Fruit fly (Drosophila melanogaster) whole organism, embryonic: ENCODE data around the gene CG14931.

ENCODE experiments used
- Aef1 ChIP-seq: fragments of 200-800 bp; sonication (Bioruptor generic); IDR thresholded peaks from 3 replicates; pipeline ENCODE4 v1.3.6; 2022; ENCODE audit warnings: missing biosample characterization, missing genetic modification characterization
- Atf-2 ChIP-seq: fragments of 200-800 bp; sonication (Bioruptor generic); optimal IDR thresholded peaks from 2 replicates; lab custom pipeline; 2016; ENCODE audit warnings: missing biosample characterization, missing genetic modification characterization
- Atf6 ChIP-seq: fragments of 200-800 bp; sonication (Bioruptor generic); IDR thresholded peaks from 2 replicates; pipeline ENCODE4 v1.3.6; 2022; ENCODE audit warnings: missing biosample characterization, missing genetic modification characterization
- CG1024 ChIP-seq: fragments of 200-800 bp; sonication (Bioruptor generic); IDR thresholded peaks from 2 replicates; pipeline ENCODE4 v1.3.6; 2022; ENCODE audit warnings: missing biosample characterization, missing genetic modification characterization
- CG11093 ChIP-seq: fragments of 200-800 bp; sonication (Bioruptor generic); IDR thresholded peaks from 3 replicates; pipeline ENCODE4 v1.3.6; 2022; ENCODE audit warnings: missing biosample characterization, missing genetic modification characterization
- CG12744 ChIP-seq: fragments of 200-800 bp; sonication (Bioruptor generic); optimal IDR thresholded peaks from 2 replicates; lab custom pipeline; 2016; ENCODE audit warnings: missing biosample characterization, missing genetic modification characterization
- CG14860 ChIP-seq: fragments of 200-800 bp; sonication (Bioruptor generic); IDR thresholded peaks from 3 replicates; pipeline ENCODE4 v1.3.6; 2022; ENCODE audit warnings: missing biosample characterization, missing genetic modification characterization; ENCODE audit not compliant: partially characterized antibody
- CG15601 ChIP-seq: fragments of 200-800 bp; sonication (Bioruptor generic); optimal IDR thresholded peaks from 3 replicates; lab custom pipeline; 2019; ENCODE audit warnings: missing biosample characterization, mild to moderate bottlenecking, missing genetic modification characterization, moderate library complexity
- CG2199 ChIP-seq: fragments of 200-800 bp; sonication (Bioruptor generic); IDR thresholded peaks from 3 replicates; pipeline ENCODE4 v1.3.6; 2022; ENCODE audit warnings: missing biosample characterization, missing genetic modification characterization
- CG31441 ChIP-seq: fragments of 200-800 bp; sonication (Bioruptor generic); IDR thresholded peaks from 2 replicates; pipeline ENCODE4 v1.3.6; 2022; ENCODE audit warnings: missing biosample characterization, missing genetic modification characterization
- CG32772 ChIP-seq: fragments of 200-800 bp; sonication (Bioruptor generic); IDR thresholded peaks from 2 replicates; pipeline ENCODE4 v1.3.6; 2022; ENCODE audit warnings: missing biosample characterization, missing genetic modification characterization
- CG6175 ChIP-seq: fragments of 200-800 bp; sonication (Bioruptor generic); IDR thresholded peaks from 3 replicates; pipeline ENCODE4 v1.3.6; 2022; ENCODE audit warnings: missing biosample characterization, missing genetic modification characterization
- CG6813 ChIP-seq: fragments of 200-800 bp; sonication (Bioruptor generic); optimal IDR thresholded peaks from 2 replicates; lab custom pipeline; 2017; ENCODE audit warnings: missing biosample characterization, missing genetic modification characterization, mild to moderate bottlenecking, moderate library complexity, missing genetic modification reagents
- CG6854 ChIP-seq: fragments of 200-800 bp; sonication (Bioruptor generic); optimal IDR thresholded peaks from 3 replicates; lab custom pipeline; 2017; ENCODE audit warnings: missing biosample characterization, mild to moderate bottlenecking, missing genetic modification characterization
- CG8290 ChIP-seq, 3 experiments: fragments of 200-800 bp; sonication (Bioruptor generic); optimal IDR thresholded peaks; 2 replicates each; lab custom pipeline; 2016 to 2019; ENCODE audit warnings: missing biosample characterization in 3 of 3, missing genetic modification characterization in 3 of 3, mild to moderate bottlenecking in 2 of 3, moderate library complexity in 1 of 3
- CG8388 ChIP-seq: fragments of 200-800 bp; sonication (Bioruptor generic); optimal IDR thresholded peaks from 2 replicates; lab custom pipeline; 2019; ENCODE audit warnings: missing biosample characterization, mild to moderate bottlenecking, missing genetic modification characterization, moderate library complexity
- CG8478 ChIP-seq: fragments of >200 bp; optimal IDR thresholded peaks from 2 replicates; lab custom pipeline; 2018
- CG8944 ChIP-seq: fragments of 200-800 bp; sonication (Bioruptor generic); optimal IDR thresholded peaks from 3 replicates; lab custom pipeline; 2016; ENCODE audit warnings: missing biosample characterization, missing genetic modification characterization
- CG9609 ChIP-seq: fragments of 200-800 bp; sonication (Bioruptor generic); optimal IDR thresholded peaks from 3 replicates; lab custom pipeline; 2016; ENCODE audit warnings: missing biosample characterization, missing genetic modification characterization
- CkIIα-i1 ChIP-seq: fragments of 200-800 bp; sonication (Bioruptor generic); IDR thresholded peaks from 2 replicates; pipeline ENCODE4 v1.3.6; 2022; ENCODE audit warnings: missing biosample characterization, missing genetic modification characterization
- CrebB ChIP-seq: fragments of 200-800 bp; sonication (Bioruptor generic); optimal IDR thresholded peaks from 3 replicates; lab custom pipeline; 2018; ENCODE audit warnings: missing biosample characterization, mild to moderate bottlenecking, missing genetic modification characterization
- D19A ChIP-seq: fragments of 200-800 bp; optimal IDR thresholded peaks from 3 replicates; lab custom pipeline; 2019; ENCODE audit warnings: missing biosample characterization, mild to moderate bottlenecking, missing genetic modification characterization, moderate library complexity
- Drgx ChIP-seq: fragments of 200-800 bp; sonication (Bioruptor generic); IDR thresholded peaks from 2 replicates; pipeline ENCODE4 v1.3.6; 2022; ENCODE audit warnings: missing biosample characterization, missing genetic modification characterization
- HLHmδ ChIP-seq: fragments of 200-800 bp; sonication (Bioruptor generic); optimal IDR thresholded peaks from 2 replicates; lab custom pipeline; 2018; ENCODE audit warnings: missing biosample characterization, mild to moderate bottlenecking, missing genetic modification characterization, moderate library complexity
- Lpt ChIP-seq: fragments of >200 bp; optimal IDR thresholded peaks from 2 replicates; lab custom pipeline; 2018; ENCODE audit warnings: missing biosample characterization, missing genetic modification characterization
- MTF-1 ChIP-seq: fragments of 200-800 bp; sonication (Bioruptor generic); optimal IDR thresholded peaks from 2 replicates; lab custom pipeline; 2018; ENCODE audit warnings: missing biosample characterization, mild to moderate bottlenecking, missing genetic modification characterization, borderline replicate concordance
- Mad ChIP-seq: fragments of 200-800 bp; sonication (Bioruptor generic); optimal IDR thresholded peaks from 2 replicates; lab custom pipeline; 2016; ENCODE audit warnings: missing biosample characterization, missing genetic modification characterization
- Myb ChIP-seq: fragments of 200-800 bp; sonication (Bioruptor generic); optimal IDR thresholded peaks from 2 replicates; lab custom pipeline; 2016; ENCODE audit warnings: missing biosample characterization, missing genetic modification characterization
- NC2β ChIP-seq: fragments of 200-800 bp; sonication (Bioruptor generic); optimal IDR thresholded peaks from 2 replicates; lab custom pipeline; 2016; ENCODE audit warnings: missing biosample characterization, missing genetic modification characterization
- NFAT ChIP-seq: fragments of 200-800 bp; sonication (Bioruptor generic); IDR thresholded peaks from 2 replicates; pipeline ENCODE4 v1.3.6; 2022; ENCODE audit warnings: missing biosample characterization, missing genetic modification characterization
- Optix ChIP-seq: fragments of 200-800 bp; sonication (Bioruptor generic); IDR thresholded peaks from 3 replicates; pipeline ENCODE4 v1.3.6; 2022; ENCODE audit warnings: missing biosample characterization, missing genetic modification characterization
- Ravus ChIP-seq: fragments of 200-800 bp; sonication (Bioruptor generic); IDR thresholded peaks from 2 replicates; pipeline ENCODE4 v1.3.6; 2022; ENCODE audit warnings: missing biosample characterization, missing genetic modification characterization
- Vsx1 ChIP-seq: fragments of 200-800 bp; sonication (Bioruptor generic); optimal IDR thresholded peaks from 2 replicates; lab custom pipeline; 2017; ENCODE audit warnings: missing biosample characterization, mild to moderate bottlenecking, missing genetic modification characterization, missing genetic modification reagents
- ara ChIP-seq: fragments of 200-800 bp; sonication (Bioruptor generic); IDR thresholded peaks from 2 replicates; pipeline ENCODE4 v1.3.6; 2022; ENCODE audit warnings: missing biosample characterization, missing genetic modification characterization
- bbx ChIP-seq: fragments of 200-800 bp; sonication (Bioruptor generic); IDR thresholded peaks from 2 replicates; pipeline ENCODE4 v1.3.6; 2022; ENCODE audit warnings: missing biosample characterization, missing genetic modification characterization; ENCODE audit not compliant: partially characterized antibody
- crp ChIP-seq, 2 experiments: fragments of 200-800 bp; sonication (Bioruptor generic); optimal IDR thresholded peaks; 2 replicates in 1 of 2; 3 replicates in 1 of 2; lab custom pipeline; 2017; ENCODE audit warnings: missing biosample characterization in 2 of 2, missing genetic modification characterization in 2 of 2, mild to moderate bottlenecking in 1 of 2, moderate library complexity in 1 of 2
- dmrt99B ChIP-seq: fragments of 200-800 bp; sonication (Bioruptor generic); optimal IDR thresholded peaks from 2 replicates; lab custom pipeline; 2018; ENCODE audit warnings: missing biosample characterization, mild to moderate bottlenecking, missing genetic modification characterization, moderate library complexity
- gcm2 ChIP-seq: fragments of 200-800 bp; sonication (Bioruptor generic); optimal IDR thresholded peaks from 2 replicates; lab custom pipeline; 2016; ENCODE audit warnings: missing biosample characterization, missing genetic modification characterization
- gfzf ChIP-seq: fragments of 200-800 bp; sonication (Bioruptor generic); optimal IDR thresholded peaks from 2 replicates; lab custom pipeline; 2016; ENCODE audit warnings: missing biosample characterization, mild to moderate bottlenecking, missing genetic modification characterization, moderate library complexity
- her ChIP-seq: fragments of 200-800 bp; sonication (Bioruptor generic); optimal IDR thresholded peaks from 2 replicates; lab custom pipeline; 2016; ENCODE audit warnings: missing biosample characterization, missing genetic modification characterization
- inv ChIP-seq: fragments of 200-800 bp; sonication (Bioruptor generic); IDR thresholded peaks from 2 replicates; pipeline ENCODE4 v1.3.6; 2022; ENCODE audit warnings: missing biosample characterization, missing genetic modification characterization; ENCODE audit not compliant: partially characterized antibody
- jing ChIP-seq: fragments of 200-800 bp; sonication (Bioruptor generic); optimal IDR thresholded peaks from 2 replicates; lab custom pipeline; 2018; ENCODE audit warnings: missing biosample characterization, mild to moderate bottlenecking, missing genetic modification characterization
- lilli ChIP-seq: fragments of 200-800 bp; sonication (Bioruptor generic); optimal IDR thresholded peaks from 3 replicates; lab custom pipeline; 2016; ENCODE audit warnings: missing biosample characterization, missing genetic modification characterization
- p53 ChIP-seq: fragments of 200-800 bp; sonication (Bioruptor generic); optimal IDR thresholded peaks from 2 replicates; lab custom pipeline; 2016; ENCODE audit warnings: missing biosample characterization, missing genetic modification characterization
- row ChIP-seq: fragments of 200-800 bp; sonication (Bioruptor generic); IDR thresholded peaks from 3 replicates; pipeline ENCODE4 v1.3.6; 2022; ENCODE audit warnings: missing biosample characterization, missing genetic modification characterization
- sens ChIP-seq: fragments of 200-800 bp; sonication (Bioruptor generic); peaks from one replicate; lab custom pipeline; 2016; ENCODE audit warnings: missing biosample characterization, missing genetic modification characterization
- sim ChIP-seq: fragments of 200-800 bp; sonication (Bioruptor generic); IDR thresholded peaks from 2 replicates; pipeline ENCODE4 v1.3.6; 2022; ENCODE audit warnings: missing biosample characterization, missing genetic modification characterization
- twi ChIP-seq: fragments of 200-800 bp; optimal IDR thresholded peaks from 2 replicates; lab custom pipeline; 2019; ENCODE audit warnings: missing biosample characterization, mild to moderate bottlenecking, missing genetic modification characterization, moderate library complexity
- unpg ChIP-seq: fragments of 200-800 bp; sonication (Bioruptor generic); optimal IDR thresholded peaks from 3 replicates; lab custom pipeline; 2018; ENCODE audit warnings: missing biosample characterization, mild to moderate bottlenecking, missing genetic modification characterization, moderate library complexity
- zen ChIP-seq: fragments of 200-800 bp; sonication (Bioruptor generic); optimal IDR thresholded peaks from 3 replicates; lab custom pipeline; 2018; ENCODE audit warnings: missing biosample characterization, mild to moderate bottlenecking, missing genetic modification characterization, moderate library complexity
- zfh2 ChIP-seq: fragments of 200-800 bp; sonication (Bioruptor generic); optimal IDR thresholded peaks from 2 replicates; lab custom pipeline; 2016; ENCODE audit warnings: missing biosample characterization, missing genetic modification characterization

CG14931 gene

DNA sequence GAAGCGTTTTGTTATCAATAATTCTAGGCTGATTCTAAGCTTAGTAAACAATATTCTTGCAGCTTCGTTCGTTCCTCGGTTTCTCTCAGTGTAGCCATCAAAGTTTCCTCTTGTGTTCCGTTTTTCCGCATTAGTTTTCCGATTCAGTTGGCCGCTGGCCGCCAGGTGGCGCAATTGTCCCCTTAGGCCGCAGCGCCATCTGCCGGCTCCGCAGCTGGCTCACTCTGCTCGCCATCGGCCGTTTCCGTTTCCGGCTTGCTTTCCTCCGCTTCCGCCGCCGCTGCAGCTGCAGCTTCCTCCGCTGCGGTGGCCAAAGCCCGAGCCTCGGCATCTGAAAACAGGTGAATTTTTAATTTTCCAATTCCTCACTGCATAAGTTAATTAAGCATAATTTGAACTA, 28.2 kb downstream of the CG14931 start (continued):
- TF ChIP-seq MTF-1 (GFP tag; lab: Kevin White, UChicago) = peak; percentile 99
- TF ChIP-seq CG6175 (GFP tag; lab: Robert Waterston, UW) = peak; percentile 78
- TF ChIP-seq twi (tag; lab: Kevin White, UChicago) = peak; percentile 89
- peak; percentile 92 for TF ChIP-seq CG12744 (GFP tag; lab: Kevin White, UChicago)
- TF ChIP-seq CG15601 (tag; lab: Kevin White, UChicago) = peak; percentile 89
- TF ChIP-seq CG32772 (GFP tag; lab: Robert Waterston, UW) = peak; percentile 87
- TF ChIP-seq CG8388 = peak; percentile 90
- peak; percentile 94 for TF ChIP-seq unpg (GFP tag; lab: Kevin White, UChicago)
- no peak for TF ChIP-seq CG14860
- TF ChIP-seq CG9609 (GFP tag; lab: Kevin White, UChicago) = peak; percentile 93
- peak in 1 of 2 experiments; percentile 27 for TF ChIP-seq crp (GFP tag; optimal IDR thresholded peaks at IDR 0.05; lab: Kevin White, UChicago)
- peak; percentile 96 for TF ChIP-seq Vsx1 (GFP tag; lab: Kevin White, UChicago)
- peak; percentile 91 for TF ChIP-seq NFAT (GFP tag; lab: Robert Waterston, UW)
- peak; percentile 99 for TF ChIP-seq CG6813 (GFP tag; lab: Kevin White, UChicago)
- 0 out of 2 replicates have a peak, but pooled peaks have one; percentile 19 for TF ChIP-seq inv (GFP tag; lab: Robert Waterston, UW)
- peak; percentile 39; the same call in 1 of the 3 replicates for TF ChIP-seq row (GFP tag; lab: Robert Waterston, UW)
- TF ChIP-seq CG8478 (lab: Kevin White, UChicago) = no peak
- TF ChIP-seq HLHmδ (GFP tag; lab: Kevin White, UChicago) = peak; percentile 100
- peak; percentile 94 for TF ChIP-seq CG1024 (GFP tag; lab: Robert Waterston, UW)
- TF ChIP-seq her (GFP tag; lab: Kevin White, UChicago) = peak; percentile 94
- TF ChIP-seq ara = peak; percentile 90
- TF ChIP-seq lilli (GFP tag; lab: Kevin White, UChicago) = peak; percentile 75
- TF ChIP-seq zfh2 (GFP tag; lab: Kevin White, UChicago) = no peak
- TF ChIP-seq CG6854 (GFP tag; lab: Kevin White, UChicago) = peak; percentile 96
- peak; percentile 77 for TF ChIP-seq D19A (tag; lab: Kevin White, UChicago)
- TF ChIP-seq CkIIα-i1 (GFP tag; lab: Robert Waterston, UW) = peak; percentile 74
- TF ChIP-seq Atf6 (GFP tag; lab: Robert Waterston, UW) = peak; percentile 77
- peak; percentile 78 for TF ChIP-seq Atf-2 (GFP tag; lab: Kevin White, UChicago)
- TF ChIP-seq CrebB (tag; lab: Kevin White, UChicago) = peak; percentile 89
- peak; percentile 31; the same call in 1 of the 2 replicates for TF ChIP-seq Drgx
- TF ChIP-seq sens (GFP tag; lab: Kevin White, UChicago) = peak; percentile 99
- TF ChIP-seq Lpt (GFP tag; lab: Kevin White, UChicago) = no peak
- peak; percentile 96 for TF ChIP-seq p53 (GFP tag; lab: Kevin White, UChicago)
- TF ChIP-seq NC2β (GFP tag; lab: Kevin White, UChicago) = peak; percentile 98
- TF ChIP-seq Mad (GFP tag; lab: Kevin White, UChicago) = peak; percentile 95
- peak; percentile 97 for TF ChIP-seq sim
- peak; percentile 92 for TF ChIP-seq CG8290 (GFP tag; optimal IDR thresholded peaks at IDR 0.05; lab: Kevin White, UChicago)
- peak; percentile 91 to 98 for TF ChIP-seq CG8290 (tag; optimal IDR thresholded peaks at IDR 0.05; lab: Kevin White, UChicago)
- peak; percentile 24 for TF ChIP-seq gfzf (GFP tag; lab: Kevin White, UChicago)
- TF ChIP-seq jing = peak; percentile 87
- peak; percentile 77 for TF ChIP-seq gcm2
- peak; percentile 64 for TF ChIP-seq Ravus
- peak; percentile 87 for TF ChIP-seq dmrt99B (tag; lab: Kevin White, UChicago)
- TF ChIP-seq Myb (GFP tag; lab: Kevin White, UChicago) = peak; percentile 68
- TF ChIP-seq CG2199 = peak; percentile 98
- peak; percentile 70; the same call in 2 of the 3 replicates for TF ChIP-seq CG11093 (GFP tag; lab: Robert Waterston, UW)
- TF ChIP-seq Aef1 (GFP tag; lab: Robert Waterston, UW) = peak; percentile 78
- TF ChIP-seq zen = peak; percentile 94
- TF ChIP-seq Optix (GFP tag; lab: Robert Waterston, UW) = peak; percentile 93
- peak; percentile 94 for TF ChIP-seq CG8944 (GFP tag; lab: Kevin White, UChicago)
- peak; percentile 96 for TF ChIP-seq CG31441
- no peak for TF ChIP-seq bbx
